Worm (Caenorhabditis elegans) whole organism, young adult: Measurements from ENCODE around the gene nhr-171.
"Not testable (repeated sequence)": the region's sequence is repeated elsewhere in the genome, so short reads cannot be mapped to it uniquely, and the experiment has no call there.

Source experiments
- B0019.2 ChIP-seq: fragments of 200-800 bp; sonication (Bioruptor generic); conservative IDR thresholded peaks from 2 replicates; pipeline ENCODE4 v1.3.6; 2022; ENCODE audit warnings: missing genetic modification reagents, missing genetic modification characterization, missing compliant biosample characterization
- B0261.1 ChIP-seq: sonication (generic microtip); optimal IDR thresholded peaks from 2 replicates; lab custom pipeline; 2016; ENCODE audit warnings: mild to moderate bottlenecking, missing genetic modification characterization, moderate library complexity, missing compliant biosample characterization
- C17E4.6 ChIP-seq: fragments of 200-800 bp; sonication (Bioruptor generic); IDR thresholded peaks from 2 replicates; pipeline ENCODE4 v1.3.6; 2022; ENCODE audit warnings: missing genetic modification reagents, missing genetic modification characterization, missing compliant biosample characterization
- F37B4.10 ChIP-seq: fragments of 200-800 bp; sonication (Bioruptor generic); IDR thresholded peaks from 2 replicates; pipeline ENCODE4 v1.3.6; 2022; ENCODE audit warnings: missing genetic modification characterization, missing compliant biosample characterization
- F39B2.1 ChIP-seq: fragments of 200-800 bp; sonication (Bioruptor generic); IDR thresholded peaks from 2 replicates; pipeline ENCODE4 v1.3.6; 2022; ENCODE audit warnings: missing genetic modification reagents, missing genetic modification characterization, missing compliant biosample characterization
- F52B5.7 ChIP-seq: sonication (generic microtip); optimal IDR thresholded peaks from 2 replicates; lab custom pipeline; 2016; ENCODE audit warnings: mild to moderate bottlenecking, missing genetic modification characterization, missing compliant biosample characterization
- F57A8.1 ChIP-seq: fragments of 200-800 bp; sonication (Bioruptor generic); optimal IDR thresholded peaks from 2 replicates; lab custom pipeline; 2018; ENCODE audit warnings: mild to moderate bottlenecking, missing genetic modification characterization, moderate library complexity, missing compliant biosample characterization
- T07F8.4 ChIP-seq: sonication (generic microtip); optimal IDR thresholded peaks from 2 replicates; lab custom pipeline; 2016; ENCODE audit warnings: mild to moderate bottlenecking, missing genetic modification characterization, moderate library complexity, missing compliant biosample characterization
- Y53F4B.3 ChIP-seq: fragments of 200-800 bp; sonication (Bioruptor generic); IDR thresholded peaks from 2 replicates; pipeline ENCODE4 v1.3.6; 2022; ENCODE audit warnings: missing genetic modification reagents, missing genetic modification characterization, missing compliant biosample characterization
- Y56A3A.18 ChIP-seq: fragments of 200-800 bp; sonication (Bioruptor generic); IDR thresholded peaks from 2 replicates; pipeline ENCODE4 v1.3.6; 2022; ENCODE audit warnings: missing genetic modification reagents, missing genetic modification characterization, missing compliant biosample characterization
- Y95B8A.8 ChIP-seq: fragments of 200-800 bp; sonication (Bioruptor generic); IDR thresholded peaks from 2 replicates; pipeline ENCODE4 v1.3.6; 2022; ENCODE audit warnings: missing genetic modification reagents, missing genetic modification characterization, missing compliant biosample characterization
- aptf-3 ChIP-seq: fragments of 200-800 bp; sonication (Bioruptor generic); IDR thresholded peaks from 2 replicates; pipeline ENCODE4 v1.3.6; 2022; ENCODE audit warnings: missing genetic modification characterization, missing compliant biosample characterization
- athp-1 ChIP-seq: sonication (generic microtip); optimal IDR thresholded peaks from 2 replicates; lab custom pipeline; 2017; ENCODE audit warnings: mild to moderate bottlenecking, missing genetic modification characterization, missing compliant biosample characterization
- attf-3 ChIP-seq: fragments of 200-800 bp; sonication (Bioruptor generic); conservative IDR thresholded peaks from 2 replicates; pipeline ENCODE4 v1.3.6; 2022; ENCODE audit warnings: missing genetic modification reagents, missing genetic modification characterization, missing compliant biosample characterization
- attf-6 ChIP-seq: fragments of 200-800 bp; sonication (Bioruptor generic); IDR thresholded peaks from 2 replicates; pipeline ENCODE4 v1.3.6; 2022; ENCODE audit warnings: missing genetic modification reagents, missing genetic modification characterization, missing compliant biosample characterization
- cebp-1 ChIP-seq, 2 experiments: fragments of 200-800 bp in 1 of 2; sonication (Bioruptor generic) in 1 of 2; sonication (generic microtip) in 1 of 2; IDR thresholded peaks in 1 of 2; optimal IDR thresholded peaks in 1 of 2; 2 replicates each; pipeline versions ENCODE4 v1.3.6 to Lab custom; 2017 to 2022; ENCODE audit warnings: missing compliant biosample characterization in 2 of 2, missing genetic modification characterization in 2 of 2, mild to moderate bottlenecking in 1 of 2, missing genetic modification reagents in 1 of 2, moderate library complexity in 1 of 2
- cebp-2 ChIP-seq: fragments of 200-800 bp; sonication (Bioruptor generic); IDR thresholded peaks from 2 replicates; pipeline ENCODE4 v1.3.6; 2022; ENCODE audit warnings: missing genetic modification characterization, missing compliant biosample characterization
- ceh-40 ChIP-seq: fragments of 200-800 bp; sonication (Bioruptor generic); IDR thresholded peaks from 2 replicates; pipeline ENCODE4 v1.3.6; 2022; ENCODE audit warnings: missing genetic modification characterization, missing compliant biosample characterization
- ceh-91 ChIP-seq: fragments of 200-800 bp; sonication (Bioruptor generic); IDR thresholded peaks from 2 replicates; pipeline ENCODE4 v1.3.6; 2022; ENCODE audit warnings: missing genetic modification reagents, missing genetic modification characterization, missing compliant biosample characterization
- die-1 ChIP-seq: sonication (generic microtip); optimal IDR thresholded peaks from 2 replicates; lab custom pipeline; 2016; ENCODE audit warnings: missing genotype, mild to moderate bottlenecking, missing genetic modification characterization, missing compliant biosample characterization
- egl-18 ChIP-seq: fragments of 200-800 bp; sonication (Bioruptor generic); IDR thresholded peaks from 2 replicates; pipeline ENCODE4 v1.3.6; 2022; ENCODE audit warnings: missing genetic modification reagents, missing genetic modification characterization, missing compliant biosample characterization
- egl-44 ChIP-seq: fragments of 200-800 bp; sonication (Bioruptor generic); IDR thresholded peaks from 2 replicates; pipeline ENCODE4 v1.3.6; 2022; ENCODE audit warnings: missing genetic modification reagents, missing genetic modification characterization, missing compliant biosample characterization
- ekl-4 ChIP-seq: fragments of 200-800 bp; sonication (Bioruptor generic); IDR thresholded peaks from 2 replicates; pipeline ENCODE4 v1.3.6; 2022; ENCODE audit warnings: missing genetic modification reagents, missing genetic modification characterization, missing compliant biosample characterization
- him-1 ChIP-seq: sonication (generic microtip); optimal IDR thresholded peaks from 2 replicates; lab custom pipeline; 2016; ENCODE audit warnings: missing genotype, missing genetic modification reagents, missing genetic modification characterization, missing compliant biosample characterization
- hsf-1 ChIP-seq: fragments of 200-800 bp; sonication (Bioruptor generic); IDR thresholded peaks from 2 replicates; pipeline ENCODE4 v1.3.6; 2022; ENCODE audit warnings: missing genetic modification reagents, missing genetic modification characterization, missing compliant biosample characterization
- lag-1 ChIP-seq: fragments of 200-800 bp; sonication (Bioruptor generic); IDR thresholded peaks from 2 replicates; pipeline ENCODE4 v1.3.6; 2022; ENCODE audit warnings: missing genetic modification reagents, missing genetic modification characterization, missing compliant biosample characterization
- let-526 ChIP-seq: fragments of 200-800 bp; sonication (Bioruptor generic); IDR thresholded peaks from 2 replicates; pipeline ENCODE4 v1.3.6; 2022; ENCODE audit warnings: missing genetic modification reagents, missing genetic modification characterization, missing compliant biosample characterization
- lin-26 ChIP-seq: fragments of 200-800 bp; sonication (Bioruptor generic); IDR thresholded peaks from 2 replicates; pipeline ENCODE4 v1.3.6; 2022; ENCODE audit warnings: missing genetic modification reagents, missing genetic modification characterization, missing compliant biosample characterization
- madf-6 ChIP-seq: fragments of 200-800 bp; sonication (Bioruptor generic); IDR thresholded peaks from 2 replicates; pipeline ENCODE4 v1.3.6; 2022; ENCODE audit warnings: missing genetic modification reagents, missing genetic modification characterization, missing compliant biosample characterization
- mel-28 ChIP-seq: sonication (generic microtip); optimal IDR thresholded peaks from 2 replicates; lab custom pipeline; 2016; ENCODE audit warnings: borderline replicate concordance, mild to moderate bottlenecking, missing genetic modification characterization, missing compliant biosample characterization
- mxl-1 ChIP-seq: sonication (generic microtip); optimal IDR thresholded peaks from 2 replicates; lab custom pipeline; 2016; ENCODE audit warnings: missing genetic modification characterization, missing compliant biosample characterization
- nfya-2 ChIP-seq: fragments of 200-800 bp; sonication (Bioruptor generic); IDR thresholded peaks from 2 replicates; pipeline ENCODE4 v1.3.6; 2022; ENCODE audit warnings: missing genetic modification reagents, missing genetic modification characterization, missing compliant biosample characterization
- nhr-80 ChIP-seq: sonication (generic microtip); optimal IDR thresholded peaks from 2 replicates; lab custom pipeline; 2016; ENCODE audit warnings: missing genetic modification characterization, missing compliant biosample characterization
- nhr-90 ChIP-seq: sonication (generic microtip); optimal IDR thresholded peaks from 2 replicates; lab custom pipeline; 2016; ENCODE audit warnings: missing genotype, mild to moderate bottlenecking, missing genetic modification characterization, missing compliant biosample characterization
- pbrm-1 ChIP-seq: fragments of 200-800 bp; sonication (Bioruptor generic); IDR thresholded peaks from 2 replicates; pipeline ENCODE4 v1.3.6; 2022; ENCODE audit warnings: missing genetic modification reagents, missing genetic modification characterization, missing compliant biosample characterization
- rcor-1 ChIP-seq: fragments of 200-800 bp; sonication (Bioruptor generic); IDR thresholded peaks from 2 replicates; pipeline ENCODE4 v1.3.6; 2022; ENCODE audit warnings: missing genetic modification reagents, missing genetic modification characterization, missing compliant biosample characterization
- repo-1 ChIP-seq: sonication (generic microtip); optimal IDR thresholded peaks from 2 replicates; lab custom pipeline; 2017; ENCODE audit warnings: mild to moderate bottlenecking, missing genetic modification characterization, missing compliant biosample characterization
- rpc-1 ChIP-seq, 2 experiments: fragments of 150-350 bp in 1 of 2; sonication (generic microtip) in 1 of 2; optimal IDR thresholded peaks; 2 replicates each; lab custom pipeline; 2014 to 2018; ENCODE audit warnings: missing biosample characterization in 1 of 2, missing genetic modification characterization in 1 of 2, missing genetic modification reagents in 1 of 2, missing genotype in 1 of 2
- sea-2 ChIP-seq: fragments of 200-800 bp; sonication (Bioruptor generic); IDR thresholded peaks from 2 replicates; pipeline ENCODE4 v1.3.6; 2022; ENCODE audit warnings: missing genetic modification characterization, missing compliant biosample characterization
- tbp1 ChIP-seq: fragments of 200-800 bp; sonication (Bioruptor generic); optimal IDR thresholded peaks from 2 replicates; lab custom pipeline; 2018; ENCODE audit warnings: mild to moderate bottlenecking, missing genetic modification characterization, missing compliant biosample characterization
- ztf-18 ChIP-seq: sonication (generic microtip); optimal IDR thresholded peaks from 2 replicates; lab custom pipeline; 2016; ENCODE audit warnings: missing genotype, mild to moderate bottlenecking, missing genetic modification characterization, missing compliant biosample characterization
- ztf-22 ChIP-seq: fragments of 200-800 bp; sonication (Bioruptor generic); optimal IDR thresholded peaks from 2 replicates; lab custom pipeline; 2018; ENCODE audit warnings: mild to moderate bottlenecking, missing genetic modification characterization, moderate library complexity, missing compliant biosample characterization
- ztf-28 ChIP-seq: fragments of 200-800 bp; sonication (Bioruptor generic); IDR thresholded peaks from 2 replicates; pipeline ENCODE4 v1.3.6; 2022; ENCODE audit warnings: missing genetic modification reagents, missing genetic modification characterization, missing compliant biosample characterization

Gene nhr-171

DNA sequence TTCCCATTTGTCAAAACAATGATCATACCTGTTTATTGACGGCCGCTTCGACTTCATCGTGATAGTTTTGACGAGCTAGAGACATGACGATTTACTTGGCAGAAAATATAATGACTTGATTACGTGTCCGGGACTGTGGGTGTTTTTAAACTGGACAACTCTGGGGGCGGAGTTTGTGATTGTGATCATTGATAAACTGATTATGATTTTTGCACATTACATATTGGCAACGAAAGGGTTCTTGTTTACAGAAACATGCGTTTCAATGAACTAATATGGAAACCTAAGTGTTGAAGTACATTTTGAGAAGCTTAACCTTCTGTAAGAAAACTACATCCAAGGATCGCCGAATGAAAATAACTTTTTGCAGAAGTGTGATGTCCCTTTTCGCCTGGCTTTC is 35.9 kb downstream of the nhr-171 start, which contains the start of gene ftn-1:
Gene ftn-1 (minus strand): TSS at position 101 of the 400 bp plus-strand sequence.
- TF ChIP-seq attf-3 (GFP tag; lab: Robert Waterston, UW): no peak
- no peak for TF ChIP-seq madf-6 (GFP tag; lab: Robert Waterston, UW)

DNA sequence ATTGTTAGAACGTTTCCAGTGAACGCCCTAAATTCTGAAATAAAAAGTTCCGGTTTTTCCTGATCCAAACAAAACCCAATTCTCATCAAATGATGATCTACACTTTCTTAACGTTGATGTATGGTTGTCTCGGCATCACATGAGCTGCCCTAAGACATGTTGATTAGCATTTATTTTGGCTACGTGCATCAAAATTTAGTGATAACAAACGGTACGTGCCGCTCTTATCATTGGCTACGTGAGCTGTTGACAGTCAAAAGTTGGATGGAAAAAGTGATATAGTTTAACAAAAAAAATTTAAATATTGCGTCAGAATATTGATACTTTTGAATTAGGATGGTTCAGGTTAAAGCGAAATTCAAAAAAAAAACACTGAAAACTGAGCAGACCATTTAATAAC is 36.5 kb downstream of the nhr-171 start:
- TF ChIP-seq Y95B8A.8 (GFP tag; lab: Robert Waterston, UW) (no peak), mel-28 (tag; lab: Kevin White, UChicago) (no peak), repo-1 (tag; lab: Kevin White, UChicago) (no peak), F39B2.1 (no peak), let-526 (GFP tag; lab: Robert Waterston, UW) (no peak), rcor-1 (GFP tag; lab: Robert Waterston, UW) (no peak), nhr-80 (tag; lab: Kevin White, UChicago) (peak; percentile 21)

DNA sequence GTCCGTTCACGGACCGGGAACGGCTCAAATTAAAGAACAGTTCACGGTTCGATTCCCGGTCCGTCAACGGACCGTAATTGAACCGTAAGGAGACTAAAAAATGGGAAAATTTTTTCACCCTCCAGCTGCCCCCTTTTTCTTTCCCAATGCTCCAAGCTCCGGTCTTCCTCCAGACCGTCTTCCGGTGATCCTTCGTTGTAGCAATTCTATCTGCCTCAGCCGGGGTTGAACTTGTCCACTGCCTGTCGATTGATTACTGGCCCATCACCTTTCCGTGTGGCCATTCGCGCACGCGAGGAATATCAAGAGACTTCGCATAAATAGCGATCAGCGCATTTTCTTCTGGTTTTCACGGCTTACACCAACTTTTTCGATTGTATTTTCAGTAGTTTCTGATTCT is 36.9 kb downstream of the nhr-171 start:
- TF ChIP-seq Y56A3A.18 (GFP tag; lab: Robert Waterston, UW) (peak; percentile 91), B0019.2 (GFP tag; lab: Robert Waterston, UW) (peak; percentile 53; the same call in 1 of the 2 replicates), sea-2 (peak; percentile 51; the same call in 1 of the 2 replicates), F37B4.10 (GFP tag; lab: Robert Waterston, UW) (0 out of 2 replicates have a peak, but pooled peaks have one; percentile 11), rcor-1 (GFP tag; lab: Robert Waterston, UW) (peak; percentile 78), F52B5.7 (tag; lab: Kevin White, UChicago) (peak; percentile 50), nfya-2 (0 out of 2 replicates have a peak, but pooled peaks have one; percentile 23), him-1 (tag; lab: Kevin White, UChicago) (peak; percentile 45), die-1 (peak; percentile 59), egl-18 (GFP tag; lab: Robert Waterston, UW) (0 out of 2 replicates have a peak, but pooled peaks have one; percentile 57), egl-44 (GFP tag; lab: Robert Waterston, UW) (peak; percentile 93), B0261.1 (tag; lab: Kevin White, UChicago) (peak; percentile 62), rpc-1 (optimal IDR thresholded peaks at IDR 0.05; lab: Kevin White, UChicago) (peak; percentile 53), rpc-1 (tag; optimal IDR thresholded peaks at IDR 0.05; lab: Kevin White, UChicago) (peak; percentile 73), C17E4.6 (GFP tag; lab: Robert Waterston, UW) (peak; percentile 70), aptf-3 (peak; percentile 93), ztf-22 (GFP tag; lab: Kevin White, UChicago) (peak; percentile 10), tbp1 (GFP tag; lab: Kevin White, UChicago) (peak; percentile 85), lag-1 (GFP tag; lab: Robert Waterston, UW) (0 out of 2 replicates have a peak, but pooled peaks have one; percentile 59), athp-1 (tag; lab: Kevin White, UChicago) (peak; percentile 47), cebp-2 (GFP tag; lab: Robert Waterston, UW) (0 out of 2 replicates have a peak, but pooled peaks have one; percentile 71), Y53F4B.3 (GFP tag; lab: Robert Waterston, UW) (peak; percentile 62; the same call in 1 of the 2 replicates), lin-26 (GFP tag; lab: Robert Waterston, UW) (peak; percentile 97), F57A8.1 (GFP tag; lab: Kevin White, UChicago) (peak; percentile 36), ztf-28 (peak; percentile 71; the same call in 1 of the 2 replicates), let-526 (GFP tag; lab: Robert Waterston, UW) (peak; percentile 72; the same call in 1 of the 2 replicates), ekl-4 (peak; percentile 83; the same call in 1 of the 2 replicates), ceh-40 (GFP tag; lab: Robert Waterston, UW) (peak; percentile 77; the same call in 1 of the 2 replicates), ztf-18 (tag; lab: Kevin White, UChicago) (peak; percentile 30), ceh-91 (GFP tag; lab: Robert Waterston, UW) (peak; percentile 47; the same call in 1 of the 2 replicates), pbrm-1 (GFP tag; lab: Robert Waterston, UW) (peak; percentile 69), attf-6 (peak; percentile 49), mxl-1 (tag; lab: Kevin White, UChicago) (peak; percentile 47), hsf-1 (GFP tag; lab: Robert Waterston, UW) (peak; percentile 87), T07F8.4 (tag; lab: Kevin White, UChicago) (peak; percentile 43), cebp-1 (GFP tag; IDR thresholded peaks at IDR 0.05; lab: Robert Waterston, UW) (peak; percentile 36; the same call in 1 of the 2 replicates), nhr-90 (tag; lab: Kevin White, UChicago) (peak; percentile 58), F39B2.1 (0 out of 2 replicates have a peak, but pooled peaks have one; percentile 38)
- TF ChIP-seq cebp-1 (tag; optimal IDR thresholded peaks at IDR 0.05; lab: Kevin White, UChicago): not testable (repeated sequence)
